Fruit fly (Drosophila melanogaster) whole organism: ENCODE results near the gene CG11912.

Experiments used
- CG8478 ChIP-seq: fragments of >200 bp; optimal IDR thresholded peaks from 2 replicates; lab custom pipeline; 2018; ENCODE audit warnings: inconsistent platforms
- Dll ChIP-seq: fragments of >200 bp; optimal IDR thresholded peaks from 2 replicates; lab custom pipeline; 2017
- EcR ChIP-seq, 2 experiments: fragments of >200 bp; optimal IDR thresholded peaks; 2 replicates each; lab custom pipeline; 2017; ENCODE audit warnings: missing biosample characterization in 2 of 2, missing genetic modification characterization in 2 of 2, missing genetic modification reagents in 2 of 2
- pan ChIP-seq: fragments of >200 bp; optimal IDR thresholded peaks from 2 replicates; lab custom pipeline; 2017
- psq ChIP-seq: fragments of >200 bp; optimal IDR thresholded peaks from 2 replicates; lab custom pipeline; 2017
- usp ChIP-seq: fragments of >200 bp; optimal IDR thresholded peaks from 2 replicates; lab custom pipeline; 2017; ENCODE audit warnings: missing biosample characterization, missing genetic modification characterization, mixed read lengths

Gene CG11912

DNA sequence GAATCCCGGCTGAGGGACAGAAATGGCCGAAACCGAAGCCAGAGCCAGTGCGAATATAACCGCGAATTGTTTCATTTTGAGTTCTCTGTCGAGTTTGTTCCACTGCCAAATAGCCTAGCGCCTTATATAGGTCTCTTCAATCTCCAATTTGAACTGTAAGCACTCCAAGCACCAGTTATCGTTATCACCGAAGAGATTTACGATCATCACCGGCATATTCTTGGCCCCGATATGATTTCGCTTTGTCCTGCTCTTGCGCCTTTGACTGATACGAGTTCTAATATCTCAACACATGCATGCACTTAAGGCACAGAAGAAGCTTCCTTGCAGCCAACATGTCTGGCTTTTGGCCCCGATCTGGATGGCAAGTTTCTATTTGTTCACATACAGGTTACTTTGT lies at the start of gene CG11912:
CG11912 (minus strand) TSS at position 101 of the 400 bp plus-strand sequence.
- TF ChIP-seq psq (lab: Kevin White, UChicago) (no peak), pan (lab: Kevin White, UChicago) (no peak), CG8478 (lab: Kevin White, UChicago) (no peak), EcR (GFP tag; optimal IDR thresholded peaks at IDR 0.05; lab: Kevin White, UChicago) (no peak), Dll (lab: Kevin White, UChicago) (no peak), usp (no peak)

dm6 chr2L:368398-369008 lies 49.4 kb upstream of the CG11912 start:
- no peak for TF ChIP-seq CG8478 (lab: Kevin White, UChicago)
- no peak for TF ChIP-seq psq (lab: Kevin White, UChicago)
- no peak for TF ChIP-seq pan (lab: Kevin White, UChicago)
- TF ChIP-seq usp, result no peak
- TF ChIP-seq Dll (lab: Kevin White, UChicago), result no peak
- TF ChIP-seq EcR (GFP tag; optimal IDR thresholded peaks at IDR 0.05; lab: Kevin White, UChicago), result no peak

- TF ChIP-seq Dll (lab: Kevin White, UChicago) (no peak), usp (no peak)
Measured at dm6 chr2L:366876-367275, 47.8 kb upstream of the CG11912 start.

DNA sequence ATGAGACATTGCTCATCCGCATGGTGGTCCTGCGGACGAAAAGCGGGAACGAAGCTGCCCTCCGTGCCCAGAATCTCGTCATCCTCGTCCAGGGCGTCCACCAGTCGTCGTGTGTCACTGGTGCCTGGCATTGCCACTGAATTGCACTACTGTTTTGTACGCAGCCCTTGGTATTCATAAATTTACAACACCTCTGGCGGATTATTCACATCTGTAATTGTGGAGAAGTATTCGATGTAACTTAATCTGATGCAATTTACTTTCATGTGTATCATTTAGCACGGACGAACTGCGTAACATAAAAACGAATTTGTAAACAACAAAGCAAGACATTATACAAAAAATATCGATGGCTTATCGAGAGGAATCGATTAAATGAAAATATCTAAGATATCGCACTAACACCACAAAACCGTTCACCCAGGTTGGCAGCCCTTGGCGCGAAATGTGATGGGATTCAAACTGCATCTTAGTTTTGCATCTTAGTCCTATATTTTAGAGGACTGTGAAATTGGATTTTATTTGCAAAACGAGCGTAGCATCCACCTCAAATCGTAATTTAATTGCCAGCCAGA lies 38.6 kb upstream of the CG11912 start, which contains the start of gene Ent1:
Ent1 (minus strand) TSS at position 319 of the 575 bp plus-strand sequence.
- TF ChIP-seq EcR (GFP tag; optimal IDR thresholded peaks at IDR 0.05; lab: Kevin White, UChicago) (no peak), psq (lab: Kevin White, UChicago) (no peak), usp (no peak), Dll (lab: Kevin White, UChicago) (no peak)

DNA sequence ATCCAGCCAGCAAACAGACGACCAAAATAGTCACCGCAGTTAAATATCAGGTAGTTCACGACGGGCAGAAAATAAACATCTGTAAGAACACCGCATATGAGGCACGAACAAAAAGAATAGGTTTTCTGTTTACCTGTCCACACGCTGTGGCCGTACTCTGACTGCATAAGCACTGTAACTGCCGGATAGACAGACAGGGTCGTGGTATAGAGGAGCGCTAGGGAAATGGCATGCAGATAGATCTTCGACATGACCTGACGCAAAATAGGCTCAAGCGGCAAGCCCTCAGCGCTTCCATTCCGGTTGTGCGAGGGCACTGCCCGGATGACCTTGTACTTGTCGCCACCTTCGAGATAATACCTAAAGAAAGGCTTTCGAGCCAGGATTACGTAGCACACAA lies 37.2 kb upstream of the CG11912 start:
- TF ChIP-seq EcR (GFP tag; optimal IDR thresholded peaks at IDR 0.05; lab: Kevin White, UChicago) (no peak), Dll (lab: Kevin White, UChicago) (no peak), pan (lab: Kevin White, UChicago) (no peak), CG8478 (lab: Kevin White, UChicago) (no peak), psq (lab: Kevin White, UChicago) (no peak), usp (no peak)

- TF ChIP-seq usp (no peak), psq (lab: Kevin White, UChicago) (no peak), Dll (lab: Kevin White, UChicago) (no peak), pan (lab: Kevin White, UChicago) (no peak), EcR (GFP tag; optimal IDR thresholded peaks at IDR 0.05; lab: Kevin White, UChicago) (no peak), CG8478 (lab: Kevin White, UChicago) (no peak)
Measured at dm6 chr2L:347604-348003, 28.5 kb upstream of the CG11912 start.

- no peak for TF ChIP-seq CG8478 (lab: Kevin White, UChicago)
- no peak for TF ChIP-seq EcR (GFP tag; optimal IDR thresholded peaks at IDR 0.05; lab: Kevin White, UChicago)
- no peak for TF ChIP-seq pan (lab: Kevin White, UChicago)
- TF ChIP-seq usp, result no peak
- TF ChIP-seq Dll (lab: Kevin White, UChicago), result no peak
- TF ChIP-seq psq (lab: Kevin White, UChicago), result no peak
Measured at dm6 chr2L:346781-347180, 27.7 kb upstream of the CG11912 start.

dm6 chr2L:332235-332634 lies 13.2 kb upstream of the CG11912 start, which contains the start of gene CG31921:
Gene CG31921 (minus strand): TSS chr2L:332335.
- TF ChIP-seq usp (no peak), psq (lab: Kevin White, UChicago) (no peak), pan (lab: Kevin White, UChicago) (no peak), CG8478 (lab: Kevin White, UChicago) (no peak), EcR (GFP tag; optimal IDR thresholded peaks at IDR 0.05; lab: Kevin White, UChicago) (no peak), Dll (lab: Kevin White, UChicago) (no peak)

- TF ChIP-seq psq (lab: Kevin White, UChicago) (no peak), usp (no peak), Dll (lab: Kevin White, UChicago) (no peak), pan (lab: Kevin White, UChicago) (no peak), EcR (GFP tag; optimal IDR thresholded peaks at IDR 0.05; lab: Kevin White, UChicago) (no peak), CG8478 (lab: Kevin White, UChicago) (no peak)
Measured at dm6 chr2L:329661-330060, 10.6 kb upstream of the CG11912 start, which contains the start of gene CG43755. Gene CG43755 (minus strand): TSS chr2L:329761.

- TF ChIP-seq pan (lab: Kevin White, UChicago) (no peak), psq (lab: Kevin White, UChicago) (no peak)
Measured at dm6 chr2L:322915-323314, 3.9 kb upstream of the CG11912 start.

- TF ChIP-seq EcR (GFP tag; optimal IDR thresholded peaks at IDR 0.05; lab: Kevin White, UChicago), result no peak
- no peak for TF ChIP-seq psq (lab: Kevin White, UChicago)
- TF ChIP-seq CG8478 (lab: Kevin White, UChicago), result no peak
- TF ChIP-seq usp, result no peak
- no peak for TF ChIP-seq Dll (lab: Kevin White, UChicago)
- no peak for TF ChIP-seq pan (lab: Kevin White, UChicago)
Measured at dm6 chr2L:321793-322192, 2.7 kb upstream of the CG11912 start, which contains the start of gene CG33127. Gene CG33127 (plus strand): TSS chr2L:322101.

- no peak for TF ChIP-seq EcR (GFP tag; optimal IDR thresholded peaks at IDR 0.05; lab: Kevin White, UChicago)
- TF ChIP-seq usp, result no peak
- TF ChIP-seq pan (lab: Kevin White, UChicago), result no peak
- TF ChIP-seq CG8478 (lab: Kevin White, UChicago), result no peak
- TF ChIP-seq psq (lab: Kevin White, UChicago), result no peak
- no peak for TF ChIP-seq Dll (lab: Kevin White, UChicago)
Measured at dm6 chr2L:321148-321547, 2.1 kb upstream of the CG11912 start, which contains the start of gene CG11911. Gene CG11911 (minus strand): TSS chr2L:321248.
